Worm (Caenorhabditis elegans) whole organism, L3 larva: Measurements from ENCODE around the gene W04E12.2.

Source experiments
- fkh-10 ChIP-seq: sonication (generic microtip); optimal IDR thresholded peaks from 2 replicates; lab custom pipeline; 2017; ENCODE audit warnings: missing biosample characterization, missing genetic modification reagents, missing genetic modification characterization
- hmg-11 ChIP-seq: sonication (generic microtip); optimal IDR thresholded peaks from 2 replicates; lab custom pipeline; 2016; ENCODE audit warnings: missing genetic modification characterization, missing compliant biosample characterization
- jun-1 ChIP-seq: fragments of 150-350 bp; optimal IDR thresholded peaks from 2 replicates; lab custom pipeline; 2014; ENCODE audit warnings: missing biosample characterization, missing genetic modification reagents, missing genetic modification characterization
- nfya-1 ChIP-seq: sonication (generic microtip); optimal IDR thresholded peaks from 2 replicates; lab custom pipeline; 2017; ENCODE audit warnings: missing genetic modification characterization, mild to moderate bottlenecking, missing compliant biosample characterization, antibody characterized with exemption, moderate library complexity; ENCODE audit not compliant: insufficient read depth
- ztf-4 ChIP-seq: fragments of 150-350 bp; optimal IDR thresholded peaks from 2 replicates; lab custom pipeline; 2014; ENCODE audit warnings: missing biosample characterization, missing genetic modification characterization

ce11 chrV:19759282-19759681, 18.3 kb upstream of the W04E12.2 start:
- TF ChIP-seq nfya-1 (tag; lab: Kevin White, UChicago) (no peak), jun-1 (tag; lab: Kevin White, UChicago) (no peak), fkh-10 (GFP tag; lab: Kevin White, UChicago) (no peak), ztf-4 (tag; lab: Kevin White, UChicago) (no peak), hmg-11 (tag; lab: Kevin White, UChicago) (no peak)
